Fruit fly (Drosophila melanogaster) whole organism, embryonic: Measurements from ENCODE around the gene Sf3b6.

ENCODE experiments used
- CG10654 ChIP-seq: fragments of 200-800 bp; sonication (Bioruptor generic); optimal IDR thresholded peaks from 2 replicates; lab custom pipeline; 2016; ENCODE audit warnings: missing biosample characterization, missing genetic modification characterization
- CG10979 ChIP-seq: fragments of 200-800 bp; sonication (Bioruptor generic); optimal IDR thresholded peaks from 2 replicates; lab custom pipeline; 2018; ENCODE audit warnings: missing biosample characterization, mild to moderate bottlenecking, missing genetic modification characterization, moderate library complexity
- CG1792 ChIP-seq: fragments of 200-800 bp; sonication (Bioruptor generic); optimal IDR thresholded peaks from 2 replicates; lab custom pipeline; 2016; ENCODE audit warnings: missing biosample characterization, missing genetic modification characterization
- CG18262 ChIP-seq: fragments of 200-800 bp; optimal IDR thresholded peaks from 3 replicates; lab custom pipeline; 2019; ENCODE audit warnings: missing biosample characterization, mild to moderate bottlenecking, missing genetic modification characterization, moderate library complexity
- CG7987 ChIP-seq: fragments of 200-800 bp; sonication (Bioruptor generic); optimal IDR thresholded peaks from 2 replicates; lab custom pipeline; 2018; ENCODE audit warnings: missing biosample characterization, mild to moderate bottlenecking, missing genetic modification characterization, moderate library complexity
- CG8388 ChIP-seq: fragments of 200-800 bp; sonication (Bioruptor generic); optimal IDR thresholded peaks from 2 replicates; lab custom pipeline; 2019; ENCODE audit warnings: missing biosample characterization, mild to moderate bottlenecking, missing genetic modification characterization, moderate library complexity
- Dref ChIP-seq: fragments of 200-800 bp; sonication (Bioruptor generic); IDR thresholded peaks from 2 replicates; pipeline ENCODE4 v1.3.6; 2022; ENCODE audit warnings: missing biosample characterization, missing genetic modification characterization
- Ets65A ChIP-seq: fragments of 200-800 bp; sonication (Bioruptor generic); peaks from one replicate; lab custom pipeline; 2016; ENCODE audit warnings: missing biosample characterization, missing genetic modification characterization
- HmgZ ChIP-seq: fragments of 200-800 bp; sonication (Bioruptor generic); optimal IDR thresholded peaks from 2 replicates; lab custom pipeline; 2018; ENCODE audit warnings: missing biosample characterization, mild to moderate bottlenecking, missing genetic modification characterization
- Mrtf ChIP-seq: fragments of 200-800 bp; sonication (Bioruptor generic); IDR thresholded peaks from 3 replicates; pipeline ENCODE4 v1.3.6; 2022; ENCODE audit warnings: missing biosample characterization, missing genetic modification characterization
- NK7.1 ChIP-seq: fragments of 200-800 bp; sonication (Bioruptor generic); optimal IDR thresholded peaks from 3 replicates; lab custom pipeline; 2016; ENCODE audit warnings: missing biosample characterization, missing genetic modification characterization
- Neu2 ChIP-seq: fragments of 200-800 bp; sonication (Bioruptor generic); optimal IDR thresholded peaks from 3 replicates; lab custom pipeline; 2016; ENCODE audit warnings: missing biosample characterization, missing genetic modification characterization, borderline replicate concordance
- Nf-YC ChIP-seq: fragments of 200-800 bp; optimal IDR thresholded peaks from 3 replicates; lab custom pipeline; 2019; ENCODE audit warnings: missing biosample characterization, mild to moderate bottlenecking, missing genetic modification characterization, moderate library complexity
- Oaz ChIP-seq: fragments of 200-800 bp; sonication (Bioruptor generic); IDR thresholded peaks from 2 replicates; pipeline ENCODE4 v1.3.6; 2022; ENCODE audit warnings: missing biosample characterization, missing genetic modification characterization
- Sry-β ChIP-seq: fragments of 200-800 bp; sonication (Bioruptor generic); optimal IDR thresholded peaks from 2 replicates; lab custom pipeline; 2018; ENCODE audit warnings: missing biosample characterization, mild to moderate bottlenecking, missing genetic modification characterization, moderate library complexity
- bsh ChIP-seq, 2 experiments: fragments of 200-800 bp; sonication (Bioruptor generic); optimal IDR thresholded peaks; 2 replicates each; lab custom pipeline; 2017 to 2018; ENCODE audit warnings: mild to moderate bottlenecking in 2 of 2, missing biosample characterization in 2 of 2, missing genetic modification characterization in 2 of 2, moderate library complexity in 1 of 2
- cas ChIP-seq: fragments of 200-800 bp; sonication (Bioruptor generic); IDR thresholded peaks from 2 replicates; pipeline ENCODE4 v1.3.6; 2022; ENCODE audit warnings: missing biosample characterization, missing genetic modification characterization
- crp ChIP-seq, 2 experiments: fragments of 200-800 bp; sonication (Bioruptor generic); optimal IDR thresholded peaks; 2 replicates in 1 of 2; 3 replicates in 1 of 2; lab custom pipeline; 2017; ENCODE audit warnings: missing biosample characterization in 2 of 2, missing genetic modification characterization in 2 of 2, mild to moderate bottlenecking in 1 of 2, moderate library complexity in 1 of 2
- dati ChIP-seq: fragments of 200-800 bp; sonication (Bioruptor generic); IDR thresholded peaks from 2 replicates; pipeline ENCODE4 v1.3.6; 2022; ENCODE audit warnings: missing biosample characterization, missing genetic modification characterization
- dmrt11E ChIP-seq: fragments of 200-800 bp; sonication (Bioruptor generic); optimal IDR thresholded peaks from 3 replicates; lab custom pipeline; 2018; ENCODE audit warnings: missing biosample characterization, mild to moderate bottlenecking, missing genetic modification characterization, moderate library complexity
- gsb-n ChIP-seq: fragments of 200-800 bp; sonication (Bioruptor generic); optimal IDR thresholded peaks from 3 replicates; lab custom pipeline; 2018; ENCODE audit warnings: missing biosample characterization, mild to moderate bottlenecking, missing genetic modification characterization
- gt ChIP-seq: fragments of 200-800 bp; sonication (Bioruptor generic); IDR thresholded peaks from 2 replicates; pipeline ENCODE4 v1.3.6; 2022; ENCODE audit warnings: missing biosample characterization, missing genetic modification characterization
- her ChIP-seq: fragments of 200-800 bp; sonication (Bioruptor generic); optimal IDR thresholded peaks from 2 replicates; lab custom pipeline; 2016; ENCODE audit warnings: missing biosample characterization, missing genetic modification characterization
- insv ChIP-seq, 2 experiments: fragments of 200-800 bp; sonication (Bioruptor generic); optimal IDR thresholded peaks; 3 replicates each; lab custom pipeline; 2016 to 2018; ENCODE audit warnings: missing biosample characterization in 2 of 2, missing genetic modification characterization in 2 of 2
- inv ChIP-seq: fragments of 200-800 bp; sonication (Bioruptor generic); IDR thresholded peaks from 2 replicates; pipeline ENCODE4 v1.3.6; 2022; ENCODE audit warnings: missing biosample characterization, missing genetic modification characterization; ENCODE audit not compliant: partially characterized antibody
- klu ChIP-seq: fragments of 200-800 bp; sonication (Bioruptor generic); IDR thresholded peaks from 2 replicates; pipeline ENCODE4 v1.3.6; 2022; ENCODE audit warnings: missing biosample characterization, missing genetic modification characterization
- lilli ChIP-seq: fragments of 200-800 bp; sonication (Bioruptor generic); optimal IDR thresholded peaks from 3 replicates; lab custom pipeline; 2016; ENCODE audit warnings: missing biosample characterization, missing genetic modification characterization
- nau ChIP-seq: fragments of 200-800 bp; sonication (Bioruptor generic); optimal IDR thresholded peaks from 3 replicates; lab custom pipeline; 2017; ENCODE audit warnings: missing biosample characterization, mild to moderate bottlenecking, missing genetic modification characterization, missing genetic modification reagents
- nerfin-1 ChIP-seq: fragments of 200-800 bp; sonication (Bioruptor generic); optimal IDR thresholded peaks from 3 replicates; lab custom pipeline; 2019; ENCODE audit warnings: missing biosample characterization, mild to moderate bottlenecking, missing genetic modification characterization, moderate library complexity
- nerfin-2 ChIP-seq: fragments of 200-800 bp; sonication (Bioruptor generic); IDR thresholded peaks from 2 replicates; pipeline ENCODE4 v1.3.6; 2022; ENCODE audit warnings: missing biosample characterization, missing genetic modification characterization; ENCODE audit not compliant: partially characterized antibody
- nom ChIP-seq: fragments of 200-800 bp; sonication (Bioruptor generic); optimal IDR thresholded peaks from 2 replicates; lab custom pipeline; 2017; ENCODE audit warnings: missing biosample characterization, missing genetic modification characterization, mild to moderate bottlenecking, moderate library complexity, missing genetic modification reagents
- pita ChIP-seq: fragments of 200-800 bp; sonication (Bioruptor generic); optimal IDR thresholded peaks from 2 replicates; lab custom pipeline; 2017; ENCODE audit warnings: missing biosample characterization, mild to moderate bottlenecking, missing genetic modification characterization
- prd ChIP-seq, 3 experiments: fragments of >200 bp in 2 of 3; fragments of 200-800 bp in 1 of 3; sonication (Bioruptor generic) in 1 of 3; optimal IDR thresholded peaks in 2 of 3; IDR thresholded peaks in 1 of 3; 2 replicates in 2 of 3; 3 replicates in 1 of 3; pipeline versions ENCODE4 v1.3.6 to Lab custom; 2017 to 2022; ENCODE audit warnings: missing biosample characterization in 1 of 3, missing genetic modification characterization in 1 of 3
- pzg ChIP-seq: fragments of 200-800 bp; sonication (Bioruptor generic); optimal IDR thresholded peaks from 3 replicates; lab custom pipeline; 2018; ENCODE audit warnings: missing biosample characterization, mild to moderate bottlenecking, missing genetic modification characterization, moderate library complexity
- row ChIP-seq: fragments of 200-800 bp; sonication (Bioruptor generic); IDR thresholded peaks from 3 replicates; pipeline ENCODE4 v1.3.6; 2022; ENCODE audit warnings: missing biosample characterization, missing genetic modification characterization
- sc ChIP-seq, 3 experiments: fragments of >200 bp in 2 of 3; fragments of 200-800 bp in 1 of 3; sonication (Bioruptor generic) in 1 of 3; optimal IDR thresholded peaks; 2 replicates in 2 of 3; 3 replicates in 1 of 3; lab custom pipeline; 2017; ENCODE audit warnings: mild to moderate bottlenecking in 1 of 3, missing biosample characterization in 1 of 3, missing genetic modification characterization in 1 of 3, missing genetic modification reagents in 1 of 3
- sens ChIP-seq: fragments of 200-800 bp; sonication (Bioruptor generic); peaks from one replicate; lab custom pipeline; 2016; ENCODE audit warnings: missing biosample characterization, missing genetic modification characterization
- slou ChIP-seq: fragments of 200-800 bp; sonication (Bioruptor generic); optimal IDR thresholded peaks from 3 replicates; lab custom pipeline; 2016; ENCODE audit warnings: missing biosample characterization, missing genetic modification characterization
- tgo ChIP-seq: fragments of 200-800 bp; sonication (Bioruptor generic); IDR thresholded peaks from 3 replicates; pipeline ENCODE4 v1.3.6; 2022; ENCODE audit warnings: missing biosample characterization, missing genetic modification characterization
- twi ChIP-seq: fragments of 200-800 bp; optimal IDR thresholded peaks from 2 replicates; lab custom pipeline; 2019; ENCODE audit warnings: missing biosample characterization, mild to moderate bottlenecking, missing genetic modification characterization, moderate library complexity
- tx ChIP-seq: fragments of 200-800 bp; sonication (Bioruptor generic); optimal IDR thresholded peaks from 2 replicates; lab custom pipeline; 2016; ENCODE audit warnings: missing biosample characterization, missing genetic modification characterization
- usp ChIP-seq: fragments of >200 bp; optimal IDR thresholded peaks from 2 replicates; lab custom pipeline; 2017; ENCODE audit warnings: missing biosample characterization, missing genetic modification characterization

Sf3b6 gene

dm6 chr3L:6161997-6162396 lies 31.0 kb downstream of the Sf3b6 start (continued):
- TF ChIP-seq sc (optimal IDR thresholded peaks at IDR 0.05; lab: Kevin White, UChicago) (no peak), sc (GFP tag; optimal IDR thresholded peaks at IDR 0.05; lab: Kevin White, UChicago) (no peak), row (GFP tag; lab: Robert Waterston, UW) (peak; percentile 39; the same call in 2 of the 3 replicates), CG18262 (peak; percentile 69), pzg (GFP tag; lab: Kevin White, UChicago) (no peak), prd (optimal IDR thresholded peaks at IDR 0.05; lab: Kevin White, UChicago) (no peak), prd (GFP tag; IDR thresholded peaks at IDR 0.05; lab: Robert Waterston, UW) (0 out of 3 replicates have a peak, but pooled peaks have one; percentile 11), inv (GFP tag; lab: Robert Waterston, UW) (no peak), crp (GFP tag; optimal IDR thresholded peaks at IDR 0.05; lab: Kevin White, UChicago) (no peak), Mrtf (0 out of 3 replicates have a peak, but pooled peaks have one; percentile 36), NK7.1 (GFP tag; lab: Kevin White, UChicago) (no peak), Ets65A (GFP tag; lab: Kevin White, UChicago) (peak; percentile 65), CG10654 (GFP tag; lab: Kevin White, UChicago) (no peak), nom (GFP tag; lab: Kevin White, UChicago) (no peak), insv (GFP tag; optimal IDR thresholded peaks at IDR 0.05; lab: Kevin White, UChicago) (no peak), dati (no peak), CG8388 (no peak), Oaz (GFP tag; lab: Robert Waterston, UW) (no peak), nau (no peak), lilli (GFP tag; lab: Kevin White, UChicago) (no peak), dmrt11E (tag; lab: Kevin White, UChicago) (peak; percentile 63), bsh (GFP tag; optimal IDR thresholded peaks at IDR 0.05; lab: Kevin White, UChicago) (no peak), gt (no peak), cas (GFP tag; lab: Robert Waterston, UW) (no peak), nerfin-2 (no peak), usp (GFP tag; lab: Kevin White, UChicago) (no peak), her (no peak), pita (GFP tag; lab: Kevin White, UChicago) (no peak), gsb-n (tag; lab: Kevin White, UChicago) (peak; percentile 58), Sry-β (GFP tag; lab: Kevin White, UChicago) (no peak), CG10979 (tag; lab: Kevin White, UChicago) (peak; percentile 37), twi (tag; lab: Kevin White, UChicago) (no peak), klu (GFP tag; lab: Robert Waterston, UW) (no peak), slou (GFP tag; lab: Kevin White, UChicago) (no peak), nerfin-1 (tag; lab: Kevin White, UChicago) (no peak), Dref (GFP tag; lab: Robert Waterston, UW) (no peak), CG1792 (GFP tag; lab: Kevin White, UChicago) (no peak), tgo (GFP tag; lab: Robert Waterston, UW) (no peak), Neu2 (no peak), tx (no peak), Nf-YC (tag; lab: Kevin White, UChicago) (no peak), HmgZ (tag; lab: Kevin White, UChicago) (no peak)

dm6 chr3L:6160514-6160913 lies 32.5 kb downstream of the Sf3b6 start, which contains the start of gene Cpr65Az:
Gene Cpr65Az (plus strand): TSS chr3L:6160814.
- TF ChIP-seq CG7987 (GFP tag; lab: Kevin White, UChicago) (no peak), sens (GFP tag; lab: Kevin White, UChicago) (peak; percentile 14)
